Fruit fly (Drosophila melanogaster): ENCODE data around the gene Cyp4e3.

Gene Cyp4e3

dm6 chr2L:9698923-9699493 is 50.9 kb downstream of the Cyp4e3 start, which contains the start of gene Pka-C1 (continued):
- TF ChIP-seq CG8089 (GFP tag; optimal IDR thresholded peaks at IDR 0.05) (no peak), CG31441 (GFP tag; IDR thresholded peaks at IDR 0.05) (0 out of 2 replicates have a peak, but pooled peaks have one; percentile 27), CG13894 (tag; optimal IDR thresholded peaks at IDR 0.05) (no peak), row (GFP tag; IDR thresholded peaks at IDR 0.05) (peak; percentile 59; the same call in 2 of the 3 replicates), bigmax (GFP tag; optimal IDR thresholded peaks at IDR 0.05) (no peak), BtbVII (GFP tag; optimal IDR thresholded peaks at IDR 0.05) (no peak), CG8944 (GFP tag; optimal IDR thresholded peaks at IDR 0.05) (no peak), Kr (GFP tag; optimal IDR thresholded peaks at IDR 0.05) (no peak), cwo (GFP tag; optimal IDR thresholded peaks at IDR 0.05) (no peak), H15 (GFP tag; IDR thresholded peaks at IDR 0.05) (peak; percentile 49; the same call in 1 of the 3 replicates), CG18619 (GFP tag; optimal IDR thresholded peaks at IDR 0.05) (no peak), C15 (GFP tag; IDR thresholded peaks at IDR 0.05) (0 out of 3 replicates have a peak, but pooled peaks have one; percentile 14), cg (GFP tag; optimal IDR thresholded peaks at IDR 0.05) (peak; percentile 98), CG4854 (GFP tag; optimal IDR thresholded peaks at IDR 0.05) (no peak), Med (GFP tag) (peak; percentile 90), CG6791 (GFP tag; IDR thresholded peaks at IDR 0.05; ENCODE audit: partially characterized antibody) (peak; percentile 71), bab2 (GFP tag; optimal IDR thresholded peaks at IDR 0.05) (no peak), Mes4 (GFP tag; optimal IDR thresholded peaks at IDR 0.05) (no peak), CG43689 (GFP tag; IDR thresholded peaks at IDR 0.05) (no peak), pita (GFP tag; optimal IDR thresholded peaks at IDR 0.05) (no peak), HLHmδ (GFP tag; optimal IDR thresholded peaks at IDR 0.05) (peak; percentile 42), lab (GFP tag; optimal IDR thresholded peaks at IDR 0.05) (peak; percentile 66), CG7963 (GFP tag; IDR thresholded peaks at IDR 0.05; ENCODE audit: partially characterized antibody) (peak; percentile 47; the same call in 1 of the 3 replicates), CG4730 (GFP tag; IDR thresholded peaks at IDR 0.05) (no peak), CG12219 (GFP tag; optimal IDR thresholded peaks at IDR 0.05) (no peak), CG13287 (GFP tag; IDR thresholded peaks at IDR 0.05; ENCODE audit: partially characterized antibody) (peak; percentile 10; the same call in 1 of the 2 replicates), CG9932 (GFP tag; IDR thresholded peaks at IDR 0.05) (peak; percentile 58; the same call in 1 of the 2 replicates), dati (GFP tag; IDR thresholded peaks at IDR 0.05) (no peak), CG17829 (tag; optimal IDR thresholded peaks at IDR 0.05) (peak; percentile 32), Hr78 (GFP tag; optimal IDR thresholded peaks at IDR 0.05) (no peak), CG4404 (GFP tag; IDR thresholded peaks at IDR 0.05) (0 out of 2 replicates have a peak, but pooled peaks have one; percentile 16), gce (GFP tag; IDR thresholded peaks at IDR 0.05) (no peak), CG10274 (GFP tag; optimal IDR thresholded peaks at IDR 0.05) (peak; percentile 24), az2 (GFP tag; optimal IDR thresholded peaks at IDR 0.05) (peak; percentile 11), tna (GFP tag; IDR thresholded peaks at IDR 0.05; ENCODE audit: partially characterized antibody) (peak; percentile 19; the same call in 1 of the 2 replicates), CG11695 (GFP tag; IDR thresholded peaks at IDR 0.05) (no peak), p53 (GFP tag; optimal IDR thresholded peaks at IDR 0.05) (no peak), Eip74EF (GFP tag; optimal IDR thresholded peaks at IDR 0.05) (no peak), luna (GFP tag; optimal IDR thresholded peaks at IDR 0.05) (no peak), Nf-YA (GFP tag; IDR thresholded peaks at IDR 0.05) (no peak), CG17359 (tag; optimal IDR thresholded peaks at IDR 0.05) (peak; percentile 11), CG13123 (GFP tag; optimal IDR thresholded peaks at IDR 0.05) (no peak), Rx (GFP tag; IDR thresholded peaks at IDR 0.05) (peak; percentile 17; the same call in 1 of the 2 replicates), prd (optimal IDR thresholded peaks at IDR 0.05) (no peak), prd (GFP tag; IDR thresholded peaks at IDR 0.05) (peak; percentile 62), CG8281 (tag; optimal IDR thresholded peaks at IDR 0.05) (no peak), unpg (GFP tag; optimal IDR thresholded peaks at IDR 0.05) (no peak), mld (GFP tag; IDR thresholded peaks at IDR 0.05; ENCODE audit: partially characterized antibody) (peak; percentile 29; the same call in 1 of the 3 replicates), CG7839 (tag; optimal IDR thresholded peaks at IDR 0.05) (peak; percentile 11)

Data from whole organism, embryonic.